Worm (Caenorhabditis elegans): ENCODE data around the gene H01M10.2.

Gene H01M10.2

ce11 chrX:2596605-2597004 is 11.1 kb upstream of the H01M10.2 start:
- TF ChIP-seq fkh-3 (tag; optimal IDR thresholded peaks at IDR 0.05) (no peak), Y79H2A.3 (GFP tag; conservative IDR thresholded peaks at IDR 0.05) (no peak), F10E7.11 (tag; optimal IDR thresholded peaks at IDR 0.05) (no peak)

ce11 chrX:2595757-2596059 is 10.2 kb upstream of the H01M10.2 start:
- TF ChIP-seq hlh-12 (tag; optimal IDR thresholded peaks at IDR 0.05) (no peak), lag-1 (GFP tag; IDR thresholded peaks at IDR 0.05) (no peak), rcor-1 (GFP tag; IDR thresholded peaks at IDR 0.05) (no peak), ztf-28 (GFP tag; IDR thresholded peaks at IDR 0.05) (no peak), B0035.1 (tag; optimal IDR thresholded peaks at IDR 0.05) (no peak), pbrm-1 (GFP tag; IDR thresholded peaks at IDR 0.05) (no peak), him-1 (tag; optimal IDR thresholded peaks at IDR 0.05) (no peak), tbp1 (GFP tag; optimal IDR thresholded peaks at IDR 0.05) (no peak), zim-3 (tag; optimal IDR thresholded peaks at IDR 0.05) (no peak), F49E8.2 (tag; optimal IDR thresholded peaks at IDR 0.05; ENCODE audit: insufficient read depth) (no peak), nhr-120 (GFP tag; IDR thresholded peaks at IDR 0.05) (no peak), F23B12.7 (tag; optimal IDR thresholded peaks at IDR 0.05; ENCODE audit: insufficient read depth) (no peak), egl-44 (GFP tag; IDR thresholded peaks at IDR 0.05) (no peak), snpc-1.1 (tag; optimal IDR thresholded peaks at IDR 0.05; ENCODE audit: insufficient read depth) (no peak), lin-26 (GFP tag; IDR thresholded peaks at IDR 0.05) (no peak), snpc-1.3 (tag; optimal IDR thresholded peaks at IDR 0.05; ENCODE audit: insufficient read depth) (no peak), F57C9.4 (tag; optimal IDR thresholded peaks at IDR 0.05) (no peak), attf-6 (GFP tag; IDR thresholded peaks at IDR 0.05) (no peak)

ce11 chrX:2595027-2595756 is 9.6 kb upstream of the H01M10.2 start:
- no peak for TF ChIP-seq mes-4 (tag; optimal IDR thresholded peaks at IDR 0.05)
- peak; percentile 4 for TF ChIP-seq lin-40 (tag; optimal IDR thresholded peaks at IDR 0.05)

- no peak for TF ChIP-seq unc-62 (GFP tag; optimal IDR thresholded peaks at IDR 0.05)
- TF ChIP-seq bed-1 (GFP tag; IDR thresholded peaks at IDR 0.05): no peak
- TF ChIP-seq ccch-3 (GFP tag; optimal IDR thresholded peaks at IDR 0.05): no peak
- no peak for TF ChIP-seq Y67H2A.10 (GFP tag; conservative IDR thresholded peaks at IDR 0.05)
- TF ChIP-seq chd-7 (tag; optimal IDR thresholded peaks at IDR 0.05): no peak
- TF ChIP-seq mxl-1 (tag; optimal IDR thresholded peaks at IDR 0.05): no peak
- no peak for TF ChIP-seq F57C9.4 (tag; optimal IDR thresholded peaks at IDR 0.05)
- TF ChIP-seq let-526 (GFP tag; IDR thresholded peaks at IDR 0.05): no peak
- no peak for TF ChIP-seq hlh-26 (GFP tag; conservative IDR thresholded peaks at IDR 0.05)
- no peak for TF ChIP-seq pbrm-1 (GFP tag; IDR thresholded peaks at IDR 0.05)
- no peak for TF ChIP-seq athp-1 (tag; optimal IDR thresholded peaks at IDR 0.05)
- no peak for TF ChIP-seq ekl-4 (GFP tag; IDR thresholded peaks at IDR 0.05)
These were observed 8.1 kb upstream of the H01M10.2 start, which contains the start of the genes nhr-40 and T03G6.7 for ce11 chrX:2593703-2594102. Gene nhr-40 (plus strand): TSS chrX:2594003. Gene T03G6.7 (plus strand): TSS chrX:2594039.
